Worm (Caenorhabditis elegans) whole organism, L3 larva: ENCODE results near the gene D2007.1.

ENCODE experiments used
- R02D3.7 ChIP-seq: fragments of 150-350 bp; optimal IDR thresholded peaks from 2 replicates; lab custom pipeline; 2014; ENCODE audit warnings: missing biosample characterization, missing genetic modification characterization
- ZK546.5 ChIP-seq: sonication (generic microtip); optimal IDR thresholded peaks from 2 replicates; lab custom pipeline; 2017; ENCODE audit warnings: missing biosample characterization, missing genetic modification characterization
- aly-2 ChIP-seq: fragments of 150-350 bp; optimal IDR thresholded peaks from 2 replicates; lab custom pipeline; 2014; ENCODE audit warnings: missing biosample characterization, missing genetic modification characterization
- ceh-16 ChIP-seq: sonication (generic microtip); optimal IDR thresholded peaks from 2 replicates; lab custom pipeline; 2017; ENCODE audit warnings: missing biosample characterization, missing genetic modification characterization
- ceh-28 ChIP-seq: fragments of 150-350 bp; optimal IDR thresholded peaks from 2 replicates; lab custom pipeline; 2014; ENCODE audit warnings: missing biosample characterization, missing genetic modification reagents, missing genetic modification characterization
- ceh-82 ChIP-seq: fragments of 150-350 bp; optimal IDR thresholded peaks from 2 replicates; lab custom pipeline; 2014; ENCODE audit warnings: missing biosample characterization, missing genetic modification characterization
- ceh-9 ChIP-seq: sonication (generic microtip); optimal IDR thresholded peaks from 2 replicates; lab custom pipeline; 2018; ENCODE audit warnings: missing biosample characterization, missing genetic modification characterization
- egl-5 ChIP-seq: fragments of 150-350 bp; optimal IDR thresholded peaks from 2 replicates; lab custom pipeline; 2017; ENCODE audit warnings: missing biosample characterization, missing genetic modification reagents, missing genetic modification characterization, inconsistent platforms
- elt-1 ChIP-seq: fragments of 150-350 bp; optimal IDR thresholded peaks from 2 replicates; lab custom pipeline; 2014; ENCODE audit warnings: missing biosample characterization, missing genetic modification characterization
- elt-2 ChIP-seq: sonication (generic microtip); optimal IDR thresholded peaks from 2 replicates; lab custom pipeline; 2016; ENCODE audit warnings: missing genetic modification reagents, mild to moderate bottlenecking, missing genetic modification characterization, missing compliant biosample characterization
- elt-3 ChIP-seq, 3 experiments: fragments of 150-350 bp in 1 of 3; sonication (generic microtip) in 2 of 3; optimal IDR thresholded peaks; 2 replicates in 2 of 3; 4 replicates in 1 of 3; lab custom pipeline; 2014 to 2017; ENCODE audit warnings: missing biosample characterization in 3 of 3, missing genetic modification characterization in 3 of 3
- eor-1 ChIP-seq, 2 experiments: fragments of 150-350 bp; optimal IDR thresholded peaks; 2 replicates each; lab custom pipeline; 2014 to 2018; ENCODE audit warnings: missing biosample characterization in 2 of 2, missing genetic modification characterization in 2 of 2
- fkh-10 ChIP-seq: sonication (generic microtip); optimal IDR thresholded peaks from 2 replicates; lab custom pipeline; 2017; ENCODE audit warnings: missing biosample characterization, missing genetic modification reagents, missing genetic modification characterization
- fkh-2 ChIP-seq: fragments of 150-350 bp; optimal IDR thresholded peaks from 2 replicates; lab custom pipeline; 2014; ENCODE audit warnings: missing biosample characterization, missing genetic modification reagents, missing genetic modification characterization
- fos-1 ChIP-seq: fragments of 150-350 bp; optimal IDR thresholded peaks from 2 replicates; lab custom pipeline; 2014; ENCODE audit warnings: missing biosample characterization, missing genetic modification characterization
- hmg-11 ChIP-seq: sonication (generic microtip); optimal IDR thresholded peaks from 2 replicates; lab custom pipeline; 2016; ENCODE audit warnings: missing genetic modification characterization, missing compliant biosample characterization
- jun-1 ChIP-seq: fragments of 150-350 bp; optimal IDR thresholded peaks from 2 replicates; lab custom pipeline; 2014; ENCODE audit warnings: missing biosample characterization, missing genetic modification reagents, missing genetic modification characterization
- lin-15B ChIP-seq: fragments of 150-350 bp; optimal IDR thresholded peaks from 2 replicates; lab custom pipeline; 2014; ENCODE audit warnings: missing biosample characterization, missing genetic modification characterization
- lin-39 ChIP-seq: fragments of 150-350 bp; optimal IDR thresholded peaks from 2 replicates; lab custom pipeline; 2018; ENCODE audit warnings: missing biosample characterization, missing genetic modification reagents, missing genetic modification characterization
- mdl-1 ChIP-seq: fragments of 150-350 bp; optimal IDR thresholded peaks from 2 replicates; lab custom pipeline; 2014; ENCODE audit warnings: missing biosample characterization, missing genetic modification characterization
- mml-1 ChIP-seq: fragments of 150-350 bp; sonication (generic microtip); optimal IDR thresholded peaks from 3 replicates; lab custom pipeline; 2014; ENCODE audit warnings: missing biosample characterization, missing genetic modification characterization
- nfya-1 ChIP-seq: sonication (generic microtip); optimal IDR thresholded peaks from 2 replicates; lab custom pipeline; 2017; ENCODE audit warnings: missing genetic modification characterization, mild to moderate bottlenecking, missing compliant biosample characterization, antibody characterized with exemption, moderate library complexity; ENCODE audit not compliant: insufficient read depth
- nhr-12 ChIP-seq: fragments of 150-350 bp; optimal IDR thresholded peaks from 2 replicates; lab custom pipeline; 2014; ENCODE audit warnings: missing biosample characterization, missing genetic modification characterization
- nhr-23 ChIP-seq: fragments of 150-350 bp; optimal IDR thresholded peaks from 2 replicates; lab custom pipeline; 2014; ENCODE audit warnings: missing biosample characterization, missing genetic modification reagents, missing genetic modification characterization
- nhr-237 ChIP-seq: fragments of 150-350 bp; optimal IDR thresholded peaks from 2 replicates; lab custom pipeline; 2014; ENCODE audit warnings: missing biosample characterization, missing genetic modification characterization
- nhr-25 ChIP-seq: sonication (generic microtip); optimal IDR thresholded peaks from 2 replicates; lab custom pipeline; 2017; ENCODE audit warnings: missing biosample characterization, missing genetic modification characterization
- nhr-28 ChIP-seq: fragments of 150-350 bp; optimal IDR thresholded peaks from 2 replicates; lab custom pipeline; 2014; ENCODE audit warnings: missing biosample characterization, missing genetic modification characterization
- nhr-43 ChIP-seq: sonication (generic microtip); optimal IDR thresholded peaks from 2 replicates; lab custom pipeline; 2016; ENCODE audit warnings: mild to moderate bottlenecking, missing genetic modification characterization, missing compliant biosample characterization; ENCODE audit not compliant: poor library complexity, severe bottlenecking
- nhr-67 ChIP-seq: fragments of 150-350 bp; optimal IDR thresholded peaks from 2 replicates; lab custom pipeline; 2014; ENCODE audit warnings: missing biosample characterization, missing genetic modification characterization
- nhr-76 ChIP-seq: fragments of 150-350 bp; sonication (generic microtip); optimal IDR thresholded peaks from 5 replicates; lab custom pipeline; 2014; ENCODE audit warnings: missing biosample characterization, missing genetic modification characterization
- nhr-77 ChIP-seq: fragments of 150-350 bp; optimal IDR thresholded peaks from 2 replicates; lab custom pipeline; 2014; ENCODE audit warnings: missing biosample characterization, missing genetic modification characterization
- pha-4 ChIP-seq: fragments of 150-350 bp; optimal IDR thresholded peaks from 2 replicates; lab custom pipeline; 2014; ENCODE audit warnings: missing biosample characterization, missing genetic modification reagents, missing genetic modification characterization
- pqm-1 ChIP-seq: fragments of 150-350 bp; optimal IDR thresholded peaks from 2 replicates; lab custom pipeline; 2017; ENCODE audit warnings: missing biosample characterization, missing genetic modification characterization, inconsistent platforms
- sea-2 ChIP-seq: fragments of 150-350 bp; sonication (generic microtip); optimal IDR thresholded peaks from 4 replicates; lab custom pipeline; 2014; ENCODE audit warnings: missing biosample characterization, missing genetic modification reagents, missing genetic modification characterization
- skn-1 ChIP-seq: fragments of 150-350 bp; optimal IDR thresholded peaks from 2 replicates; lab custom pipeline; 2014; ENCODE audit warnings: missing biosample characterization, missing genetic modification characterization
- snpc-4 ChIP-seq: fragments of 150-350 bp; optimal IDR thresholded peaks from 2 replicates; lab custom pipeline; 2014; ENCODE audit warnings: missing biosample characterization, missing genetic modification characterization
- tbx-2 ChIP-seq: sonication (generic microtip); optimal IDR thresholded peaks from 2 replicates; lab custom pipeline; 2016; ENCODE audit warnings: mild to moderate bottlenecking, missing genetic modification characterization, missing compliant biosample characterization
- unc-39 ChIP-seq: sonication (generic microtip); optimal IDR thresholded peaks from 4 replicates; lab custom pipeline; 2017; ENCODE audit warnings: missing biosample characterization, missing genetic modification characterization
- unc-62 ChIP-seq: fragments of 150-350 bp; sonication (generic microtip); optimal IDR thresholded peaks from 4 replicates; lab custom pipeline; 2014; ENCODE audit warnings: missing biosample characterization, missing genetic modification reagents, missing genetic modification characterization

Gene D2007.1

DNA sequence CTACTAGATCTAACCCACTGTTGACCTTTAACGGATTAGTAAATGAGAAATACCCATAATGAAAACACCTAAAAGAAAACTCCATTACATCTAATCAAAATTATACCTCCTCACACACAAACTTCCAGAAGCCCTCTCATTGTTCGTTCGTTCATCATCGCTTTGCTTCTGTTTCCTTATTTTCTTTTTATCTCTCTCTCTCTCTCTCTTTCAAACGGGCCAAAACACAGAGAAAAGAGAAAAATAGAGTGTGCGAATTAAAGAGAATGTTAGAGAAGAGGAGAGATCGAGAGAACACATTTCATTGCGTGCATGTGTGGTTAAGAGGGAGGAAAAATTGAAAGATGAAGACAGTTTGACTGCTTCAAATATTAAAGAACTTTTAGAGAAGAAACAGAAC is 30.9 kb upstream of the D2007.1 start:
- TF ChIP-seq nhr-237 (tag; lab: Kevin White, UChicago) = no peak
- peak; percentile 21 for TF ChIP-seq elt-1 (tag; lab: Kevin White, UChicago)
- TF ChIP-seq unc-62 (GFP tag; lab: Kevin White, UChicago) = no peak
- TF ChIP-seq hmg-11 (tag; lab: Kevin White, UChicago) = peak; percentile 11
- TF ChIP-seq nhr-12 = no peak
- TF ChIP-seq fkh-2 (tag; lab: Kevin White, UChicago) = no peak
- no peak for TF ChIP-seq ZK546.5
- TF ChIP-seq nhr-23 (tag; lab: Kevin White, UChicago) = peak; percentile 86
- peak; percentile 67 for TF ChIP-seq fkh-10 (GFP tag; lab: Kevin White, UChicago)
- TF ChIP-seq ceh-82 (tag; lab: Kevin White, UChicago) = no peak
- TF ChIP-seq ceh-28 (tag; lab: Kevin White, UChicago) = peak; percentile 41
- TF ChIP-seq jun-1 (tag; lab: Kevin White, UChicago) = peak; percentile 50
- no peak for TF ChIP-seq eor-1 (tag; optimal IDR thresholded peaks at IDR 0.05; lab: Kevin White, UChicago)
- TF ChIP-seq skn-1 (tag; lab: Kevin White, UChicago) = peak; percentile 65
- TF ChIP-seq egl-5 (tag; lab: Kevin White, UChicago) = peak; percentile 89
- TF ChIP-seq lin-39 (tag; lab: Kevin White, UChicago) = peak; percentile 20
- peak; percentile 37 for TF ChIP-seq lin-15B
- no peak for TF ChIP-seq nhr-28 (tag; lab: Kevin White, UChicago)
- no peak for TF ChIP-seq tbx-2
- no peak for TF ChIP-seq nhr-43 (tag; lab: Kevin White, UChicago)
- no peak for TF ChIP-seq unc-39 (tag; lab: Kevin White, UChicago)
- no peak for TF ChIP-seq R02D3.7
- no peak for TF ChIP-seq fos-1
- no peak for TF ChIP-seq ceh-9
- no peak for TF ChIP-seq elt-3 (tag; optimal IDR thresholded peaks at IDR 0.05; lab: Kevin White, UChicago)
- peak; percentile 79 for TF ChIP-seq pha-4 (tag; lab: Kevin White, UChicago)
- peak; percentile 60 for TF ChIP-seq pqm-1
- peak; percentile 91 for TF ChIP-seq nfya-1 (tag; lab: Kevin White, UChicago)
- TF ChIP-seq snpc-4 (tag; lab: Kevin White, UChicago) = peak; percentile 38
- TF ChIP-seq nhr-67 (tag; lab: Kevin White, UChicago) = no peak
- no peak for TF ChIP-seq aly-2
- TF ChIP-seq elt-2 (tag; lab: Kevin White, UChicago) = peak; percentile 48
- no peak for TF ChIP-seq sea-2 (GFP tag; lab: Kevin White, UChicago)
- TF ChIP-seq ceh-16 = no peak
- peak; percentile 25 for TF ChIP-seq nhr-25
- TF ChIP-seq mdl-1 (tag; lab: Kevin White, UChicago) = peak; percentile 31
- TF ChIP-seq, all 47 proteins: peak for 17

DNA sequence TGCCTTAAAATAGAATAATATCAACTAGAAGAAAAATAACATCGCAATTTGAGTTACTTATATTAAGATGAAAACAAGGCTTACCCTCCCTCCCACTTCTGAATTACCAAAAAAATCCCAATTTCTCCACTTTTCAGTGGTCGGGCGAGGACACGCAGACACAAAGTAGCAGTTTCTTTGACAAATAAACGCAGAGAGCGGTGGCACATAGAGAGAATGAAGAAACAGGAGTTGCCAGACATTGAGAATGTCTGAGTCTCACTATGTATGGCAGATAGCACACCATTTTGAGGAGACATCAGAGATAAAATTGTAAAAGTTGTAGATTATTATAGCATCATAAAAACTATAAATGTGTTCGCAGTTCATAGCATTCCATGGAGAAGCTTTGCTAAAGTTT is 30.0 kb upstream of the D2007.1 start:
- TF ChIP-seq nfya-1 (tag; lab: Kevin White, UChicago) (peak; percentile 76), nhr-77 (tag; lab: Kevin White, UChicago) (peak; percentile 6), mml-1 (tag; lab: Kevin White, UChicago) (no peak), elt-3 (tag; optimal IDR thresholded peaks at IDR 0.05; lab: Kevin White, UChicago) (no peak), fos-1 (no peak), skn-1 (tag; lab: Kevin White, UChicago) (peak; percentile 24), pqm-1 (peak; percentile 49), ceh-28 (tag; lab: Kevin White, UChicago) (peak; percentile 23), pha-4 (tag; lab: Kevin White, UChicago) (peak; percentile 84), fkh-2 (tag; lab: Kevin White, UChicago) (no peak), unc-62 (GFP tag; lab: Kevin White, UChicago) (no peak), nhr-76 (tag; lab: Kevin White, UChicago) (no peak), nhr-23 (tag; lab: Kevin White, UChicago) (peak; percentile 35), hmg-11 (tag; lab: Kevin White, UChicago) (peak; percentile 65), mdl-1 (tag; lab: Kevin White, UChicago) (peak; percentile 6), nhr-25 (peak; percentile 64), egl-5 (tag; lab: Kevin White, UChicago) (peak; percentile 68), lin-39 (tag; lab: Kevin White, UChicago) (peak; percentile 43), elt-2 (tag; lab: Kevin White, UChicago) (peak; percentile 52), ZK546.5 (no peak), jun-1 (tag; lab: Kevin White, UChicago) (peak; percentile 1), lin-15B (peak; percentile 20), R02D3.7 (no peak)
